Worm (Caenorhabditis elegans) whole organism, L3 larva: ENCODE measurements around the gene best-24.

Source experiments
- ama-1 ChIP-seq: fragments of 150-350 bp; optimal IDR thresholded peaks from 2 replicates; lab custom pipeline; 2018
- nhr-237 ChIP-seq: fragments of 150-350 bp; optimal IDR thresholded peaks from 2 replicates; lab custom pipeline; 2014; ENCODE audit warnings: missing biosample characterization, missing genetic modification characterization
- nhr-76 ChIP-seq: fragments of 150-350 bp; sonication (generic microtip); optimal IDR thresholded peaks from 5 replicates; lab custom pipeline; 2014; ENCODE audit warnings: missing biosample characterization, missing genetic modification characterization
- nhr-77 ChIP-seq: fragments of 150-350 bp; optimal IDR thresholded peaks from 2 replicates; lab custom pipeline; 2014; ENCODE audit warnings: missing biosample characterization, missing genetic modification characterization
- zag-1 ChIP-seq: fragments of 150-350 bp; optimal IDR thresholded peaks from 2 replicates; lab custom pipeline; 2014; ENCODE audit warnings: missing biosample characterization, missing genetic modification characterization

DNA sequence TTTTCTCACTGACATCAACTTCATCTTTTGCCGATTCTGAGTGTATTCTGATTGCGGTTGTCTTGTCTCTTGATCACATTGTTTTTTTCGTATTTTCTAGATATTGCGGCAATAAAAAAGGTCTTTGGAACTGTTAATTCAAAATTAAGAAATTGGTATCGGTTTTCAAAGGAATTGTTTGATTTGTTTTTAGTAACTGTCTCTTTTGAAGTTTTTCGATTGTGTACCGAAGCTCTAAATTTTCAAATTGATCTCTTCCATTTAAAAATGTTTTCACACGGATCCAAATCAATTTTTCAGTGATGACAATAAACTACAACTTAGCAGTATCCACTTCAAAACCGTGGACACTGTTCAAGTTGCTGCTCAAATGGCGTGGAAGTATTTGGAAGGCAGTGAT lies at the start of gene best-24:
- no peak for TF ChIP-seq zag-1
- no peak for TF ChIP-seq nhr-77
- TF ChIP-seq ama-1 (lab: Kevin White, UChicago) = no peak
- no peak for TF ChIP-seq nhr-76 (tag; lab: Kevin White, UChicago)
- no peak for TF ChIP-seq nhr-237 (tag; lab: Kevin White, UChicago)
